Fruit fly (Drosophila melanogaster): ENCODE data around the gene Acp65Aa.

DNA sequence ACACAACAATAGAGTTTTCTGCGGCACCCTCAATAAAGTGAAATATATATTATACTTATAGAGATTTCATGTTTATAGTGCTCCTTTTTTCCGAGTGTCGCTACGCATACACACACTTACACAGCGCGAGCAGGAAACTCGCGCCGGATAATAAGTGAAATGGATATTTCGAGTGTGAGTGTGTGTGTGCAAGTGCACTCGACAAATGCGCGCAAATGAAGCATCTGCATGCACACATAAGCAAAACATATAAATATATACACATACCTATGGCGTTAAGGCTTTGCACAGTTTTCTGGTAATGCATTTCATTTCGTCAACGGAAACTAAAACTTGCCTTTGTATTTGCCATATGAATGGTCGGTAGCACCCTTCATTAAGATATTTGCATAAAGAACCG lies 37.0 kb downstream of the Acp65Aa start:
- TF ChIP-seq CG8478 (optimal IDR thresholded peaks at IDR 0.05) (no peak), CTCF (optimal IDR thresholded peaks at IDR 0.05) (no peak)

Data from S2 (cell line).